Worm (Caenorhabditis elegans) whole organism, late embryonic: Measurements from ENCODE around the gene ugt-49.

Source experiments
- C38D4.7 ChIP-seq: fragments of 200-800 bp; sonication (Bioruptor generic); optimal IDR thresholded peaks from 2 replicates; lab custom pipeline; 2018; ENCODE audit warnings: mild to moderate bottlenecking, missing genetic modification characterization, moderate library complexity, missing compliant biosample characterization
- F13H6.1 ChIP-seq: sonication (generic microtip); optimal IDR thresholded peaks from 2 replicates; lab custom pipeline; 2016; ENCODE audit warnings: missing genetic modification characterization, missing compliant biosample characterization
- K02D7.2 ChIP-seq: sonication (generic microtip); optimal IDR thresholded peaks from 2 replicates; lab custom pipeline; 2017; ENCODE audit warnings: mild to moderate bottlenecking, missing genetic modification characterization, missing compliant biosample characterization
- T23F11.4 ChIP-seq: fragments of 200-800 bp; sonication (Bioruptor generic); optimal IDR thresholded peaks from 2 replicates; lab custom pipeline; 2018; ENCODE audit warnings: mild to moderate bottlenecking, missing genetic modification characterization, missing compliant biosample characterization
- Y22D7AL.16 ChIP-seq: sonication (generic microtip); optimal IDR thresholded peaks from 2 replicates; lab custom pipeline; 2016; ENCODE audit warnings: missing genetic modification characterization, missing compliant biosample characterization
- ahr-1 ChIP-seq: sonication (generic microtip); optimal IDR thresholded peaks from 2 replicates; lab custom pipeline; 2016; ENCODE audit warnings: missing genetic modification characterization, missing compliant biosample characterization
- ceh-14 ChIP-seq: sonication (generic microtip); optimal IDR thresholded peaks from 2 replicates; lab custom pipeline; 2016; ENCODE audit warnings: missing genotype, missing genetic modification characterization, missing compliant biosample characterization
- ceh-18 ChIP-seq: sonication (generic microtip); optimal IDR thresholded peaks from 2 replicates; lab custom pipeline; 2016; ENCODE audit warnings: missing genetic modification characterization, missing compliant biosample characterization
- ceh-19 ChIP-seq: fragments of 200-800 bp; sonication (Bioruptor generic); optimal IDR thresholded peaks from 2 replicates; lab custom pipeline; 2018; ENCODE audit warnings: mild to moderate bottlenecking, missing genetic modification characterization, missing compliant biosample characterization
- ceh-2 ChIP-seq: sonication (generic microtip); optimal IDR thresholded peaks from 2 replicates; lab custom pipeline; 2016; ENCODE audit warnings: missing genotype, missing genetic modification characterization, missing compliant biosample characterization
- ceh-22 ChIP-seq: sonication (generic microtip); optimal IDR thresholded peaks from 2 replicates; lab custom pipeline; 2017; ENCODE audit warnings: missing biosample characterization, missing genetic modification characterization
- ceh-24 ChIP-seq: sonication (generic microtip); optimal IDR thresholded peaks from 2 replicates; lab custom pipeline; 2016; ENCODE audit warnings: mild to moderate bottlenecking, missing genetic modification characterization, missing compliant biosample characterization
- ceh-45 ChIP-seq: fragments of 200-800 bp; sonication (Bioruptor generic); IDR thresholded peaks from 2 replicates; pipeline ENCODE4 v1.3.6; 2022; ENCODE audit warnings: missing genetic modification reagents, missing genetic modification characterization, missing compliant biosample characterization
- ceh-48 ChIP-seq: sonication (generic microtip); optimal IDR thresholded peaks from 2 replicates; lab custom pipeline; 2016; ENCODE audit warnings: missing genetic modification characterization, inconsistent platforms, missing compliant biosample characterization
- ceh-9 ChIP-seq: sonication (generic microtip); optimal IDR thresholded peaks from 2 replicates; lab custom pipeline; 2016; ENCODE audit warnings: mild to moderate bottlenecking, missing genetic modification characterization, inconsistent platforms, missing compliant biosample characterization
- dve-1 ChIP-seq: sonication (generic microtip); optimal IDR thresholded peaks from 2 replicates; lab custom pipeline; 2017; ENCODE audit warnings: antibody characterized with exemption, mild to moderate bottlenecking, missing genetic modification characterization, missing compliant biosample characterization
- elt-2 ChIP-seq: sonication (generic microtip); optimal IDR thresholded peaks from 2 replicates; lab custom pipeline; 2016; ENCODE audit warnings: missing genetic modification reagents, missing genetic modification characterization, missing compliant biosample characterization
- ets-4 ChIP-seq: sonication (generic microtip); optimal IDR thresholded peaks from 2 replicates; lab custom pipeline; 2016; ENCODE audit warnings: missing genetic modification characterization, missing compliant biosample characterization
- fax-1 ChIP-seq: sonication (generic microtip); optimal IDR thresholded peaks from 2 replicates; lab custom pipeline; 2016; ENCODE audit warnings: missing genotype, missing genetic modification characterization, missing compliant biosample characterization
- gmeb-2 ChIP-seq: sonication (generic microtip); optimal IDR thresholded peaks from 2 replicates; lab custom pipeline; 2016; ENCODE audit warnings: missing genetic modification characterization, inconsistent platforms, missing compliant biosample characterization
- hlh-6 ChIP-seq: sonication (generic microtip); optimal IDR thresholded peaks from 2 replicates; lab custom pipeline; 2016; ENCODE audit warnings: missing genotype, missing genetic modification characterization, missing compliant biosample characterization
- lim-6 ChIP-seq: sonication (generic microtip); optimal IDR thresholded peaks from 2 replicates; lab custom pipeline; 2016; ENCODE audit warnings: missing genetic modification characterization, missing compliant biosample characterization
- nhr-232 ChIP-seq: sonication (generic microtip); optimal IDR thresholded peaks from 2 replicates; lab custom pipeline; 2016; ENCODE audit warnings: missing genetic modification characterization, missing compliant biosample characterization
- pag-3 ChIP-seq: sonication (generic microtip); optimal IDR thresholded peaks from 2 replicates; lab custom pipeline; 2016; ENCODE audit warnings: missing compliant biosample characterization, missing genetic modification characterization, borderline replicate concordance
- pat-9 ChIP-seq: fragments of 200-800 bp; sonication (Bioruptor generic); optimal IDR thresholded peaks from 2 replicates; lab custom pipeline; 2018; ENCODE audit warnings: mild to moderate bottlenecking, missing genetic modification characterization, moderate library complexity, missing compliant biosample characterization
- pax-1 ChIP-seq: fragments of 150-350 bp; optimal IDR thresholded peaks from 2 replicates; lab custom pipeline; 2014; ENCODE audit warnings: missing biosample characterization, missing genetic modification characterization
- pha-2 ChIP-seq: sonication (generic microtip); optimal IDR thresholded peaks from 2 replicates; lab custom pipeline; 2017; ENCODE audit warnings: mild to moderate bottlenecking, missing genetic modification characterization, missing compliant biosample characterization
- pha-4 ChIP-seq: fragments of 150-350 bp; optimal IDR thresholded peaks from 2 replicates; lab custom pipeline; 2018; ENCODE audit warnings: missing biosample characterization, missing genetic modification reagents, missing genetic modification characterization
- ref-2 ChIP-seq: sonication (generic microtip); optimal IDR thresholded peaks from 2 replicates; lab custom pipeline; 2016; ENCODE audit warnings: missing genetic modification characterization, missing compliant biosample characterization
- sdc-2 ChIP-seq: sonication (generic microtip); optimal IDR thresholded peaks from 2 replicates; lab custom pipeline; 2016; ENCODE audit warnings: missing genotype, missing genetic modification characterization, missing compliant biosample characterization
- sox-2 ChIP-seq: fragments of 200-800 bp; sonication (Bioruptor generic); IDR thresholded peaks from 2 replicates; pipeline ENCODE4 v1.3.6; 2022; ENCODE audit warnings: missing genetic modification reagents, missing genetic modification characterization, missing compliant biosample characterization
- tbx-2 ChIP-seq: sonication (generic microtip); optimal IDR thresholded peaks from 2 replicates; lab custom pipeline; 2016; ENCODE audit warnings: missing genetic modification characterization, missing compliant biosample characterization
- tbx-7 ChIP-seq: sonication (generic microtip); optimal IDR thresholded peaks from 2 replicates; lab custom pipeline; 2016; ENCODE audit warnings: missing genotype, missing genetic modification characterization, missing compliant biosample characterization
- unc-3 ChIP-seq, 2 experiments: fragments of 200-800 bp in 1 of 2; sonication (Bioruptor generic) in 1 of 2; sonication (generic microtip) in 1 of 2; conservative IDR thresholded peaks in 1 of 2; optimal IDR thresholded peaks in 1 of 2; 2 replicates each; pipeline versions ENCODE4 v1.3.6 to Lab custom; 2016 to 2022; ENCODE audit warnings: missing compliant biosample characterization in 2 of 2, missing genetic modification characterization in 2 of 2, missing genetic modification reagents in 1 of 2
- unc-42 ChIP-seq: sonication (generic microtip); optimal IDR thresholded peaks from 2 replicates; lab custom pipeline; 2016; ENCODE audit warnings: missing genotype, missing genetic modification characterization, missing compliant biosample characterization

Gene ugt-49

ce11 chrV:10416925-10417324 is 44.8 kb downstream of the ugt-49 start, which contains the start of gene F15H10.10:
Gene F15H10.10 (minus strand): TSS chrV:10417025.
- TF ChIP-seq ceh-14 (tag; lab: Kevin White, UChicago) (no peak), pax-1 (tag; lab: Kevin White, UChicago) (no peak), ceh-24 (tag; lab: Kevin White, UChicago) (no peak), F13H6.1 (tag; lab: Kevin White, UChicago) (no peak), K02D7.2 (tag; lab: Kevin White, UChicago) (no peak), pha-4 (tag; lab: Kevin White, UChicago) (no peak), sdc-2 (tag; lab: Kevin White, UChicago) (no peak), ceh-19 (GFP tag; lab: Kevin White, UChicago) (no peak), C38D4.7 (GFP tag; lab: Kevin White, UChicago) (no peak), ets-4 (no peak), unc-42 (tag; lab: Kevin White, UChicago) (no peak), hlh-6 (tag; lab: Kevin White, UChicago) (no peak), T23F11.4 (no peak)
- TF ChIP-seq, all 69 proteins: peak for 0

ce11 chrV:10418961-10419360 is 46.8 kb downstream of the ugt-49 start, which contains the start of gene F15H10.5:
Gene F15H10.5 (minus strand): TSS chrV:10419061.
- TF ChIP-seq K02D7.2 (tag; lab: Kevin White, UChicago) = no peak
- TF ChIP-seq tbx-2 = no peak
- no peak for TF ChIP-seq unc-3 (GFP tag; conservative IDR thresholded peaks at IDR 0.05; lab: Robert Waterston, UW)
- TF ChIP-seq unc-3 (tag; optimal IDR thresholded peaks at IDR 0.05; lab: Kevin White, UChicago) = no peak
- no peak for TF ChIP-seq dve-1 (tag; lab: Kevin White, UChicago)
- TF ChIP-seq gmeb-2 (tag; lab: Kevin White, UChicago) = no peak
- TF ChIP-seq pha-2 (tag; lab: Kevin White, UChicago) = no peak
- TF ChIP-seq pag-3 = no peak
- TF ChIP-seq sox-2 (GFP tag; lab: Robert Waterston, UW) = no peak
- no peak for TF ChIP-seq lim-6 (tag; lab: Kevin White, UChicago)
- no peak for TF ChIP-seq ceh-22 (tag; lab: Kevin White, UChicago)
- no peak for TF ChIP-seq elt-2 (tag; lab: Kevin White, UChicago)
- TF ChIP-seq ceh-48 (tag; lab: Kevin White, UChicago) = no peak
- TF ChIP-seq tbx-7 = no peak
- TF ChIP-seq ref-2 (tag; lab: Kevin White, UChicago) = no peak
- TF ChIP-seq ahr-1 = no peak
- TF ChIP-seq nhr-232 (tag; lab: Kevin White, UChicago) = no peak
- TF ChIP-seq ceh-24 (tag; lab: Kevin White, UChicago) = no peak
- no peak for TF ChIP-seq pat-9
- no peak for TF ChIP-seq ceh-9 (tag; lab: Kevin White, UChicago)

ce11 chrV:10421802-10422201 is 49.7 kb downstream of the ugt-49 start, which contains the start of gene col-13:
Gene col-13 (minus strand): TSS chrV:10421902.
- TF ChIP-seq ceh-45 = no peak
- no peak for TF ChIP-seq ceh-18 (tag; lab: Kevin White, UChicago)
- TF ChIP-seq fax-1 (tag; lab: Kevin White, UChicago) = no peak
- no peak for TF ChIP-seq Y22D7AL.16
- TF ChIP-seq T23F11.4 = no peak

ce11 chrV:10423511-10423910 is 51.4 kb downstream of the ugt-49 start:
- no peak for TF ChIP-seq ceh-2 (tag; lab: Kevin White, UChicago)
- no peak for TF ChIP-seq Y22D7AL.16
- no peak for TF ChIP-seq ets-4
- TF ChIP-seq, all 69 proteins: peak for 0
